Worm (Caenorhabditis elegans) whole organism, midembryonic: ENCODE results near the gene C06B3.7.

Experiments
- T22C8.4 ChIP-seq: fragments of 200-800 bp; sonication (Bioruptor generic); IDR thresholded peaks from 2 replicates; pipeline ENCODE4 v1.3.6; 2022; ENCODE audit warnings: missing genetic modification characterization, missing compliant biosample characterization
- cog-1 ChIP-seq: sonication (generic microtip); optimal IDR thresholded peaks from 2 replicates; lab custom pipeline; 2016; ENCODE audit warnings: missing genetic modification characterization, missing compliant biosample characterization
- flt-1 ChIP-seq: fragments of 200-800 bp; sonication (Bioruptor generic); IDR thresholded peaks from 2 replicates; pipeline ENCODE4 v1.3.6; 2022; ENCODE audit warnings: missing genetic modification characterization, missing compliant biosample characterization
- klf-2 ChIP-seq: fragments of 200-800 bp; sonication (Bioruptor generic); conservative IDR thresholded peaks from 2 replicates; pipeline ENCODE4 v1.3.6; 2022; ENCODE audit warnings: missing genetic modification reagents, missing genetic modification characterization, missing compliant biosample characterization
- med-1 ChIP-seq: sonication (generic microtip); optimal IDR thresholded peaks from 2 replicates; lab custom pipeline; 2017; ENCODE audit warnings: missing genetic modification characterization, mild to moderate bottlenecking, missing compliant biosample characterization, antibody characterized with exemption, missing genetic modification reagents; ENCODE audit not compliant: insufficient read depth
- tab-1 ChIP-seq: fragments of 200-800 bp; sonication (Bioruptor generic); IDR thresholded peaks from 2 replicates; pipeline ENCODE4 v1.3.6; 2022; ENCODE audit warnings: missing genetic modification characterization, missing compliant biosample characterization
- ztf-23 ChIP-seq: fragments of 200-800 bp; sonication (Bioruptor generic); IDR thresholded peaks from 2 replicates; pipeline ENCODE4 v1.3.6; 2022; ENCODE audit warnings: missing genetic modification reagents, missing genetic modification characterization, missing compliant biosample characterization

ce11 chrV:13880163-13880562 is 29.3 kb upstream of the C06B3.7 start:
- TF ChIP-seq flt-1 (GFP tag; lab: Robert Waterston, UW), result no peak
- no peak for TF ChIP-seq klf-2 (GFP tag; lab: Robert Waterston, UW)
- TF ChIP-seq tab-1 (GFP tag; lab: Robert Waterston, UW), result no peak
- TF ChIP-seq cog-1 (tag; lab: Kevin White, UChicago), result no peak
- no peak for TF ChIP-seq T22C8.4 (GFP tag; lab: Robert Waterston, UW)
- TF ChIP-seq ztf-23 (GFP tag; lab: Robert Waterston, UW), result no peak
- TF ChIP-seq med-1 (GFP tag; lab: Kevin White, UChicago), result no peak
